Fruit fly (Drosophila melanogaster): ENCODE measurements around the gene CG15385.

Gene CG15385

DNA sequence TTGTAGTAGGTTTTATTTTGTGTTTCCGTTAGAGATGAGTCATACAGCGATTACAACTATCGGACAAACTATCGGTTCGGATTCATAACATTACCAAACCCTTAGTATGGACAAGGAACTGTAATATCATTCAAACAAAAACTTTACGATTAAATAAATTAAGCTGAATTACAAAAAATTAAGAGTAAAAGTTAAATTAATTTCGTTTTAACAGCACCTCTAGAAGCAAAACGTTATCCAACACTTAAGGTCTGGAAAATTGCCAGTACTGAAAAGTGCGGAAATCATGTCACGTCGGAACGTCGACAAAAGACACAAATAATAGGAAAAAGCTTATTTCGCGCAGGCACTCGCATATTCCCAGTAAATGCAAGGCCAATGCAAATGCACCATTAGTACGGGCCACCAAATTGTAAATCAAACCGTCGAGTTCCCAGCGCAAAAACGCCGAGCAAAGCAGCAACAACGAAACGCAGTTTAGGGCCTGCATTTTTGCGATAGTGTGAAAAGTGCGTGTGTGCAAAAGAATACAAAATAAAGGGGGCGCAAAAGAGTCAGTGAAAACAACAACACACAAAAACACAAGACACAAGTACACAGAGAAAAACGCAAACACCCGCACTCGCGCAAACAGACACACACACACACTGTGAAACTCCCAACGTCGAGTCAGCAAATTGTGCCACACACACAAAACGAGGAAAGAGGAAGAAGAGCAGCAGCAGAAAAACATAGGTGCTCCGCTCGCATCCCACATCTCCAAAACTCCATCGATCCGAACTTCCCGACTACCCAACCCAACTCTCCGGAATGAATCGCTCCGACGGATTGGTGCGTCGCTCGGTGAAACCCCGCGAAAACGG is 14.1 kb upstream of the CG15385 start, which contains the start of the genes CG15387 and sau (continued):
- TF ChIP-seq Bgb (GFP tag; IDR thresholded peaks at IDR 0.05; ENCODE audit: partially characterized antibody) (peak; percentile 88), sug (tag; optimal IDR thresholded peaks at IDR 0.05) (peak; percentile 89), CG10565 (GFP tag; optimal IDR thresholded peaks at IDR 0.05) (no peak), stwl (tag; optimal IDR thresholded peaks at IDR 0.05) (peak; percentile 93), insv (GFP tag; optimal IDR thresholded peaks at IDR 0.05) (peak in 1 of 2 experiments; percentile 63), repo (GFP tag; optimal IDR thresholded peaks at IDR 0.05) (peak; percentile 75), CG1792 (GFP tag; optimal IDR thresholded peaks at IDR 0.05) (peak; percentile 77), CG3163 (GFP tag; optimal IDR thresholded peaks at IDR 0.05) (peak; percentile 79), Max (GFP tag; optimal IDR thresholded peaks at IDR 0.05) (peak; percentile 92), CG16863 (GFP tag; optimal IDR thresholded peaks at IDR 0.05) (peak; percentile 92), CG12744 (GFP tag; optimal IDR thresholded peaks at IDR 0.05) (peak; percentile 90), CG10979 (tag; optimal IDR thresholded peaks at IDR 0.05) (peak; percentile 77), az2 (GFP tag; optimal IDR thresholded peaks at IDR 0.05) (peak; percentile 84), dpn (GFP tag; optimal IDR thresholded peaks at IDR 0.05) (peak; percentile 87 to 95), Dip3 (GFP tag; optimal IDR thresholded peaks at IDR 0.05) (peak; percentile 90), CG6765 (GFP tag; optimal IDR thresholded peaks at IDR 0.05) (peak; percentile 80), grau (tag; optimal IDR thresholded peaks at IDR 0.05) (peak; percentile 86), Nf-YB (GFP tag; optimal IDR thresholded peaks at IDR 0.05) (peak; percentile 64), CG4404 (GFP tag; IDR thresholded peaks at IDR 0.05) (peak; percentile 79), crol (GFP tag; IDR thresholded peaks at IDR 0.05) (no peak), CG13296 (GFP tag; optimal IDR thresholded peaks at IDR 0.05) (peak; percentile 84), Dp (GFP tag; optimal IDR thresholded peaks at IDR 0.05) (peak; percentile 16), Drgx (GFP tag; IDR thresholded peaks at IDR 0.05) (peak; percentile 65), Ssrp (tag; optimal IDR thresholded peaks at IDR 0.05) (peak; percentile 81), emc (GFP tag; optimal IDR thresholded peaks at IDR 0.05) (peak; percentile 68), CG4707 (GFP tag; optimal IDR thresholded peaks at IDR 0.05) (peak; percentile 52), CG11085 (GFP tag; IDR thresholded peaks at IDR 0.05) (peak; percentile 76), CG3726 (GFP tag; IDR thresholded peaks at IDR 0.05) (peak; percentile 52; the same call in 1 of the 3 replicates), dan (GFP tag; IDR thresholded peaks at IDR 0.05) (no peak), lov (optimal IDR thresholded peaks at IDR 0.05) (no peak), lov (GFP tag; IDR thresholded peaks at IDR 0.05) (peak; percentile 76; the same call in 2 of the 3 replicates), Dbx (GFP tag; IDR thresholded peaks at IDR 0.05) (peak; percentile 84), CG32532 (GFP tag; IDR thresholded peaks at IDR 0.05) (peak; percentile 87), CG17568 (GFP tag; optimal IDR thresholded peaks at IDR 0.05) (peak; percentile 76), dati (GFP tag; IDR thresholded peaks at IDR 0.05) (0 out of 2 replicates have a peak, but pooled peaks have one; percentile 29), NC2α (GFP tag; optimal IDR thresholded peaks at IDR 0.05) (peak; percentile 81), CG10654 (GFP tag; optimal IDR thresholded peaks at IDR 0.05) (peak; percentile 87), cad (GFP tag; optimal IDR thresholded peaks at IDR 0.05) (no peak), CG5180 (GFP tag; optimal IDR thresholded peaks at IDR 0.05) (peak; percentile 63), stc (GFP tag; IDR thresholded peaks at IDR 0.05) (peak; percentile 82), CG3065 (GFP tag; optimal IDR thresholded peaks at IDR 0.05) (peak; percentile 79), hbn (GFP tag; IDR thresholded peaks at IDR 0.05; ENCODE audit: partially characterized antibody) (peak; percentile 93), Doc3 (GFP tag; IDR thresholded peaks at IDR 0.05; ENCODE audit: partially characterized antibody) (peak; percentile 97), CG16779 (GFP tag; IDR thresholded peaks at IDR 0.05) (peak; percentile 64), tll (GFP tag; optimal IDR thresholded peaks at IDR 0.05) (no peak), nom (GFP tag; optimal IDR thresholded peaks at IDR 0.05) (peak; percentile 38), D19B (GFP tag; optimal IDR thresholded peaks at IDR 0.05) (peak; percentile 56), CG12769 (tag; optimal IDR thresholded peaks at IDR 0.05) (peak; percentile 83)
